Worm (Caenorhabditis elegans): ENCODE results near the gene H05C05.4.

ce11 chrIII:2975689-2976088, 29.7 kb upstream of the H05C05.4 start, which contains the start of gene Y55D5A.3:
- TF ChIP-seq alr-1 (tag; optimal IDR thresholded peaks at IDR 0.05) (no peak), nhr-11 (tag; optimal IDR thresholded peaks at IDR 0.05) (no peak)

Measured in whole organism, L2 larva.